Fruit fly (Drosophila melanogaster): ENCODE measurements around the gene CG42359.

Gene CG42359

DNA sequence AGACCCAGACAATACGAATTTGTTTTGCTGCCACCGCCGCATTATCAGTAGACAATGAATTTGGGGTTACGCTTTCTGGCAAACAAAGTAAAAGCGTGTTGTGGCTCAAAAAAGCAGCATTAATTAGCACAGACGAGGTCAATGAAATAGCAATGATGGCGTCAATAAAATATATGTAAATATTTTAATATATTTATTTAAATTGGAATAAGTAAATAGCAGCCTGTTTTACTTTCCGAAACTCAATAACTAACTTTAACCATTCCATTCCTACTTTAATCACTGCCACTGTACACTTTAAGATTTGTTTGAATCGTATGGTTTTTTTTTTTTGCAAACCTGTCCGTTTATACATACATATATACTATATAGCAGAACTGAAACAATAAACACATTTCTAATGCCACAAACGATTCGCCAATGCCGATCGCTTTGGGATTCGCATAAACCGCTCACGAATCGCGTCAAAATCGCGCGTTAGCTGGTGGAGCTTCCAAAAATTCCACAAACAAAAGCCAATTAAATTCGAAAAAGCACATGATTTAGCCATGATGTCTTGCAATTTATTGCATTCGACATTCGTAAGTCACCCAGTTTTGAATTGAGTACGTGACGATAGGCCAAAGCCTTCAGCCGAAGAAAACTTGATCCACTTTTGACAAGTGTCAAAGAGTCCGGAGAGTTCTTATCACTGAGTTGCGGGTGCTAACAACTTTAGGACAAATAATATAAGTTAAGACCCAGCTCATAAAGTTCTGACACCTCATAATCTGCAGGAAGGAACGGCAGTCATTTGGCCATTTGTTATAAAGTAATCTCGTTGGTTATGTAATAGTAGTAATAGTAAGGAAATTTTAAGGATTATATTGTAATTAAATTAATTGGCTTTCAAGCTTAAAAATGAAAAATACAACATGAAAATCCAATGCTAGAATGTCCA, 10.0 kb downstream of the CG42359 start (continued):
- TF ChIP-seq Blimp-1 (GFP tag; optimal IDR thresholded peaks at IDR 0.05) (peak; percentile 16), CG15514 (GFP tag; optimal IDR thresholded peaks at IDR 0.05) (no peak), CG9437 (GFP tag; optimal IDR thresholded peaks at IDR 0.05) (peak; percentile 21), CG11398 (GFP tag; optimal IDR thresholded peaks at IDR 0.05) (no peak), Hr39 (optimal IDR thresholded peaks at IDR 0.05) (no peak), hb (GFP tag; IDR thresholded peaks at IDR 0.05; ENCODE audit: partially characterized antibody) (no peak), Dll (GFP tag; IDR thresholded peaks at IDR 0.05; ENCODE audit: partially characterized antibody) (no peak), ase (GFP tag; IDR thresholded peaks at IDR 0.05) (no peak), CG8290 (GFP tag; optimal IDR thresholded peaks at IDR 0.05) (no peak), CG8290 (tag; optimal IDR thresholded peaks at IDR 0.05) (no peak), CG14667 (GFP tag; IDR thresholded peaks at IDR 0.05) (no peak; the same call in 1 of the 2 replicates), HLH3B (GFP tag; IDR thresholded peaks at IDR 0.05) (peak; percentile 56; the same call in 1 of the 2 replicates), Chrac-16 (GFP tag; optimal IDR thresholded peaks at IDR 0.05) (no peak), CG3065 (GFP tag; optimal IDR thresholded peaks at IDR 0.05) (no peak), Hand (GFP tag; optimal IDR thresholded peaks at IDR 0.05) (no peak), bcd (GFP tag; optimal IDR thresholded peaks at IDR 0.05) (peak; percentile 24), CG9797 (GFP tag; optimal IDR thresholded peaks at IDR 0.05) (no peak), lmd (GFP tag; IDR thresholded peaks at IDR 0.05) (peak; percentile 28; the same call in 1 of the 2 replicates), ci (GFP tag; IDR thresholded peaks at IDR 0.05) (peak; percentile 70), CG3281 (GFP tag; optimal IDR thresholded peaks at IDR 0.05) (peak; percentile 31), Awh (GFP tag; IDR thresholded peaks at IDR 0.05) (no peak), CG13287 (GFP tag; IDR thresholded peaks at IDR 0.05; ENCODE audit: partially characterized antibody) (no peak), NfI (GFP tag; optimal IDR thresholded peaks at IDR 0.05) (peak; percentile 18), CG17328 (GFP tag; IDR thresholded peaks at IDR 0.05) (peak; percentile 43; the same call in 1 of the 2 replicates), tap (tag; optimal IDR thresholded peaks at IDR 0.05) (peak; percentile 8), Sox100B (GFP tag; optimal IDR thresholded peaks at IDR 0.05) (peak; percentile 25), CG17186 (GFP tag; optimal IDR thresholded peaks at IDR 0.05) (no peak), H2.0 (GFP tag; IDR thresholded peaks at IDR 0.05) (peak; percentile 56; the same call in 1 of the 2 replicates), bsh (GFP tag; optimal IDR thresholded peaks at IDR 0.05) (peak in 1 of 2 experiments; percentile 33), mirr (GFP tag; optimal IDR thresholded peaks at IDR 0.05) (no peak), Hr78 (GFP tag; optimal IDR thresholded peaks at IDR 0.05) (no peak), Stat92E (GFP tag; optimal IDR thresholded peaks at IDR 0.05) (no peak), pho (GFP tag; optimal IDR thresholded peaks at IDR 0.05) (no peak), dan (GFP tag; IDR thresholded peaks at IDR 0.05) (no peak), gcm (GFP tag; optimal IDR thresholded peaks at IDR 0.05) (no peak), Ravus (GFP tag; IDR thresholded peaks at IDR 0.05) (no peak), exex (tag; optimal IDR thresholded peaks at IDR 0.05) (no peak), ac (GFP tag; optimal IDR thresholded peaks at IDR 0.05) (no peak), BEAF-32 (GFP tag; optimal IDR thresholded peaks at IDR 0.05) (no peak), zfh1 (GFP tag; IDR thresholded peaks at IDR 0.05) (0 out of 3 replicates have a peak, but pooled peaks have one; percentile 16), Hr51 (GFP tag; optimal IDR thresholded peaks at IDR 0.05) (peak in 1 of 2 experiments; percentile 54), CG34422 (GFP tag; IDR thresholded peaks at IDR 0.05) (peak; percentile 47; the same call in 2 of the 3 replicates), twi (tag; optimal IDR thresholded peaks at IDR 0.05) (no peak), ATbp (GFP tag; optimal IDR thresholded peaks at IDR 0.05) (peak; percentile 9), CG7745 (tag; optimal IDR thresholded peaks at IDR 0.05) (no peak), CG14050 (GFP tag; IDR thresholded peaks at IDR 0.05) (0 out of 3 replicates have a peak, but pooled peaks have one; percentile 17), repo (GFP tag; optimal IDR thresholded peaks at IDR 0.05) (no peak)
